Fruit fly (Drosophila melanogaster) whole organism, embryonic: ENCODE data around the gene CG43367.
A peak's percentile ranks its signal among the peaks of the same experiment; 100 is the strongest.

Experiments
- Abd-B ChIP-seq: fragments of 200-800 bp; sonication (Bioruptor generic); optimal IDR thresholded peaks from 2 replicates; lab custom pipeline; 2018; ENCODE audit warnings: missing biosample characterization, mild to moderate bottlenecking, missing genetic modification characterization, moderate library complexity
- Adf1 ChIP-seq: fragments of 200-800 bp; sonication (Bioruptor generic); IDR thresholded peaks from 2 replicates; pipeline ENCODE4 v1.3.6; 2022; ENCODE audit warnings: missing biosample characterization, missing genetic modification characterization
- Awh ChIP-seq: fragments of 200-800 bp; sonication (Bioruptor generic); IDR thresholded peaks from 2 replicates; pipeline ENCODE4, ENCODE4 v1.3.6; 2022; ENCODE audit warnings: missing biosample characterization, missing genetic modification characterization
- CG10321 ChIP-seq: fragments of 200-800 bp; sonication (Bioruptor generic); IDR thresholded peaks from 2 replicates; pipeline ENCODE4 v1.3.6; 2022; ENCODE audit warnings: missing biosample characterization, missing genetic modification characterization
- CG10543 ChIP-seq: fragments of 200-800 bp; sonication (Bioruptor generic); optimal IDR thresholded peaks from 3 replicates; lab custom pipeline; 2017; ENCODE audit warnings: missing biosample characterization, mild to moderate bottlenecking, missing genetic modification characterization, moderate library complexity
- CG13424 ChIP-seq: fragments of 200-800 bp; sonication (Bioruptor generic); optimal IDR thresholded peaks from 2 replicates; lab custom pipeline; 2019; ENCODE audit warnings: missing biosample characterization, mild to moderate bottlenecking, missing genetic modification characterization, moderate library complexity
- CG13775 ChIP-seq: fragments of 200-800 bp; sonication (Bioruptor generic); optimal IDR thresholded peaks from 3 replicates; lab custom pipeline; 2017; ENCODE audit warnings: missing biosample characterization, mild to moderate bottlenecking, missing genetic modification characterization
- CG1529 ChIP-seq: fragments of 200-800 bp; sonication (Bioruptor generic); optimal IDR thresholded peaks from 3 replicates; lab custom pipeline; 2018; ENCODE audit warnings: missing biosample characterization, missing genetic modification characterization
- CG1603 ChIP-seq: fragments of 200-800 bp; sonication (Bioruptor generic); optimal IDR thresholded peaks from 2 replicates; lab custom pipeline; 2019; ENCODE audit warnings: missing biosample characterization, mild to moderate bottlenecking, missing genetic modification characterization, moderate library complexity
- CG17328 ChIP-seq: fragments of 200-800 bp; sonication (Bioruptor generic); IDR thresholded peaks from 2 replicates; pipeline ENCODE4 v1.3.6; 2022; ENCODE audit warnings: missing biosample characterization, missing genetic modification characterization
- CG17568 ChIP-seq: fragments of 200-800 bp; sonication (Bioruptor generic); optimal IDR thresholded peaks from 2 replicates; lab custom pipeline; 2018; ENCODE audit warnings: missing biosample characterization, mild to moderate bottlenecking, missing genetic modification characterization, moderate library complexity
- CG17829 ChIP-seq: fragments of 200-800 bp; optimal IDR thresholded peaks from 2 replicates; lab custom pipeline; 2019; ENCODE audit warnings: missing biosample characterization, mild to moderate bottlenecking, missing genetic modification characterization, moderate library complexity
- CG2129 ChIP-seq: fragments of 200-800 bp; sonication (Bioruptor generic); IDR thresholded peaks from 2 replicates; pipeline ENCODE4 v1.3.6; 2022; ENCODE audit warnings: missing biosample characterization, missing genetic modification characterization; ENCODE audit not compliant: partially characterized antibody
- CG2875 ChIP-seq: fragments of 200-800 bp; sonication (Bioruptor generic); optimal IDR thresholded peaks from 2 replicates; lab custom pipeline; 2017; ENCODE audit warnings: missing biosample characterization, mild to moderate bottlenecking, missing genetic modification characterization, missing genetic modification reagents
- CG30431 ChIP-seq: fragments of 200-800 bp; sonication (Bioruptor generic); optimal IDR thresholded peaks from 2 replicates; lab custom pipeline; 2017; ENCODE audit warnings: missing biosample characterization, missing genetic modification characterization
- CG31224 ChIP-seq: fragments of 200-800 bp; sonication (Bioruptor generic); IDR thresholded peaks from 2 replicates; pipeline ENCODE4 v1.3.6; 2022; ENCODE audit warnings: missing biosample characterization, missing genetic modification characterization
- CG3838 ChIP-seq: fragments of 200-800 bp; sonication (Bioruptor generic); optimal IDR thresholded peaks from 3 replicates; lab custom pipeline; 2016; ENCODE audit warnings: missing biosample characterization, missing genetic modification characterization
- CG4404 ChIP-seq: fragments of 200-800 bp; sonication (Bioruptor generic); IDR thresholded peaks from 2 replicates; pipeline ENCODE4 v1.3.6; 2022; ENCODE audit warnings: missing biosample characterization, missing genetic modification characterization
- CG4707 ChIP-seq: fragments of 200-800 bp; sonication (Bioruptor generic); optimal IDR thresholded peaks from 2 replicates; lab custom pipeline; 2018; ENCODE audit warnings: missing biosample characterization, mild to moderate bottlenecking, missing genetic modification characterization, moderate library complexity
- CG6689 ChIP-seq: fragments of 200-800 bp; sonication (Bioruptor generic); IDR thresholded peaks from 2 replicates; pipeline ENCODE4 v1.3.6; 2022; ENCODE audit warnings: missing biosample characterization, missing genetic modification characterization
- CG7357 ChIP-seq: fragments of 200-800 bp; sonication (Bioruptor generic); IDR thresholded peaks from 3 replicates; pipeline ENCODE4 v1.3.6; 2022; ENCODE audit warnings: missing biosample characterization, missing genetic modification characterization
- CG7987 ChIP-seq: fragments of 200-800 bp; sonication (Bioruptor generic); optimal IDR thresholded peaks from 2 replicates; lab custom pipeline; 2018; ENCODE audit warnings: missing biosample characterization, mild to moderate bottlenecking, missing genetic modification characterization, moderate library complexity
- CG9817 ChIP-seq: fragments of 200-800 bp; sonication (Bioruptor generic); optimal IDR thresholded peaks from 2 replicates; lab custom pipeline; 2018; ENCODE audit warnings: missing biosample characterization, mild to moderate bottlenecking, missing genetic modification characterization, moderate library complexity
- Dad ChIP-seq: fragments of 200-800 bp; sonication (Bioruptor generic); optimal IDR thresholded peaks from 3 replicates; lab custom pipeline; 2016; ENCODE audit warnings: missing biosample characterization, missing genetic modification characterization
- Hr3 ChIP-seq: fragments of 200-800 bp; sonication (Bioruptor generic); optimal IDR thresholded peaks from 3 replicates; lab custom pipeline; 2016; ENCODE audit warnings: missing biosample characterization, missing genetic modification characterization
- Hr39 ChIP-seq: fragments of >200 bp; optimal IDR thresholded peaks from 2 replicates; lab custom pipeline; 2017
- Hr78 ChIP-seq, 2 experiments: fragments of 200-800 bp in 1 of 2; fragments of >200 bp in 1 of 2; sonication (Bioruptor generic) in 1 of 2; optimal IDR thresholded peaks; 2 replicates each; lab custom pipeline; 2017 to 2019; ENCODE audit warnings: missing biosample characterization in 2 of 2, missing genetic modification characterization in 2 of 2, mild to moderate bottlenecking in 1 of 2, moderate library complexity in 1 of 2
- Lpt ChIP-seq: fragments of >200 bp; optimal IDR thresholded peaks from 2 replicates; lab custom pipeline; 2018; ENCODE audit warnings: missing biosample characterization, missing genetic modification characterization
- Med ChIP-seq: fragments of 200-800 bp; sonication (Bioruptor generic); peaks from one replicate; lab custom pipeline; 2016; ENCODE audit warnings: missing biosample characterization, missing genetic modification characterization, mild to moderate bottlenecking, inconsistent platforms, moderate library complexity
- Meics ChIP-seq: fragments of 200-800 bp; sonication (Bioruptor generic); optimal IDR thresholded peaks from 2 replicates; lab custom pipeline; 2017; ENCODE audit warnings: missing biosample characterization, mild to moderate bottlenecking, missing genetic modification characterization
- Mrtf ChIP-seq: fragments of 200-800 bp; sonication (Bioruptor generic); IDR thresholded peaks from 3 replicates; pipeline ENCODE4 v1.3.6; 2022; ENCODE audit warnings: missing biosample characterization, missing genetic modification characterization
- Nf-YC ChIP-seq: fragments of 200-800 bp; optimal IDR thresholded peaks from 3 replicates; lab custom pipeline; 2019; ENCODE audit warnings: missing biosample characterization, mild to moderate bottlenecking, missing genetic modification characterization, moderate library complexity
- Pdp1 ChIP-seq, 2 experiments: fragments of 200-800 bp; sonication (Bioruptor generic); optimal IDR thresholded peaks; 3 replicates each; lab custom pipeline; 2016; ENCODE audit warnings: missing biosample characterization in 2 of 2, missing genetic modification characterization in 2 of 2, mild to moderate bottlenecking in 1 of 2, moderate library complexity in 1 of 2
- Rx ChIP-seq: fragments of 200-800 bp; sonication (Bioruptor generic); IDR thresholded peaks from 2 replicates; pipeline ENCODE4 v1.3.6; 2022; ENCODE audit warnings: missing biosample characterization, missing genetic modification characterization
- Spps ChIP-seq: fragments of 200-800 bp; sonication (Bioruptor generic); optimal IDR thresholded peaks from 2 replicates; lab custom pipeline; 2018; ENCODE audit warnings: missing biosample characterization, mild to moderate bottlenecking, missing genetic modification characterization
- YL-1 ChIP-seq: fragments of 200-800 bp; sonication (Bioruptor generic); optimal IDR thresholded peaks from 3 replicates; lab custom pipeline; 2017; ENCODE audit warnings: missing biosample characterization, mild to moderate bottlenecking, missing genetic modification characterization
- ab ChIP-seq: fragments of 200-800 bp; sonication (Bioruptor generic); optimal IDR thresholded peaks from 2 replicates; lab custom pipeline; 2016; ENCODE audit warnings: missing biosample characterization, missing genetic modification characterization
- chinmo ChIP-seq: fragments of 200-800 bp; sonication (Bioruptor generic); IDR thresholded peaks from 4 replicates; pipeline ENCODE4 v1.3.6; 2022; ENCODE audit warnings: missing biosample characterization, missing genetic modification characterization; ENCODE audit not compliant: partially characterized antibody
- cwo ChIP-seq: fragments of 200-800 bp; sonication (Bioruptor generic); optimal IDR thresholded peaks from 3 replicates; lab custom pipeline; 2017; ENCODE audit warnings: missing biosample characterization, missing genetic modification characterization, mild to moderate bottlenecking, moderate library complexity, missing genetic modification reagents
- ewg ChIP-seq: fragments of 200-800 bp; sonication (Bioruptor generic); optimal IDR thresholded peaks from 3 replicates; lab custom pipeline; 2017; ENCODE audit warnings: mild to moderate bottlenecking, missing biosample characterization, missing genetic modification reagents, missing genetic modification characterization
- ftz-f1 ChIP-seq: fragments of 200-800 bp; sonication (Bioruptor generic); optimal IDR thresholded peaks from 2 replicates; lab custom pipeline; 2016; ENCODE audit warnings: missing biosample characterization, missing genetic modification characterization
- grn ChIP-seq: fragments of 200-800 bp; sonication (Bioruptor generic); optimal IDR thresholded peaks from 3 replicates; lab custom pipeline; 2017; ENCODE audit warnings: missing biosample characterization, missing genetic modification characterization
- ind ChIP-seq: fragments of 200-800 bp; sonication (Bioruptor generic); optimal IDR thresholded peaks from 3 replicates; lab custom pipeline; 2016; ENCODE audit warnings: missing biosample characterization, missing genetic modification characterization
- ken ChIP-seq: fragments of 200-800 bp; sonication (Bioruptor generic); IDR thresholded peaks from 3 replicates; pipeline ENCODE4 v1.3.6; 2022; ENCODE audit warnings: missing biosample characterization, missing genetic modification characterization
- lmd ChIP-seq: fragments of 200-800 bp; sonication (Bioruptor generic); IDR thresholded peaks from 2 replicates; pipeline ENCODE4 v1.3.6; 2022; ENCODE audit warnings: missing biosample characterization, missing genetic modification characterization
- nom ChIP-seq: fragments of 200-800 bp; sonication (Bioruptor generic); optimal IDR thresholded peaks from 2 replicates; lab custom pipeline; 2017; ENCODE audit warnings: missing biosample characterization, missing genetic modification characterization, mild to moderate bottlenecking, moderate library complexity, missing genetic modification reagents
- stc ChIP-seq: fragments of 200-800 bp; sonication (Bioruptor generic); IDR thresholded peaks from 2 replicates; pipeline ENCODE4 v1.3.6; 2022; ENCODE audit warnings: missing biosample characterization, missing genetic modification characterization
- sug ChIP-seq: fragments of 200-800 bp; optimal IDR thresholded peaks from 2 replicates; lab custom pipeline; 2019; ENCODE audit warnings: missing biosample characterization, mild to moderate bottlenecking, missing genetic modification characterization, moderate library complexity
- tgo ChIP-seq: fragments of 200-800 bp; sonication (Bioruptor generic); IDR thresholded peaks from 3 replicates; pipeline ENCODE4 v1.3.6; 2022; ENCODE audit warnings: missing biosample characterization, missing genetic modification characterization
- vfl ChIP-seq: fragments of 200-800 bp; sonication (Bioruptor generic); optimal IDR thresholded peaks from 2 replicates; lab custom pipeline; 2016; ENCODE audit warnings: missing biosample characterization, missing genetic modification characterization
- zfh2 ChIP-seq: fragments of 200-800 bp; sonication (Bioruptor generic); optimal IDR thresholded peaks from 2 replicates; lab custom pipeline; 2016; ENCODE audit warnings: missing biosample characterization, missing genetic modification characterization

The CG43367 gene

DNA sequence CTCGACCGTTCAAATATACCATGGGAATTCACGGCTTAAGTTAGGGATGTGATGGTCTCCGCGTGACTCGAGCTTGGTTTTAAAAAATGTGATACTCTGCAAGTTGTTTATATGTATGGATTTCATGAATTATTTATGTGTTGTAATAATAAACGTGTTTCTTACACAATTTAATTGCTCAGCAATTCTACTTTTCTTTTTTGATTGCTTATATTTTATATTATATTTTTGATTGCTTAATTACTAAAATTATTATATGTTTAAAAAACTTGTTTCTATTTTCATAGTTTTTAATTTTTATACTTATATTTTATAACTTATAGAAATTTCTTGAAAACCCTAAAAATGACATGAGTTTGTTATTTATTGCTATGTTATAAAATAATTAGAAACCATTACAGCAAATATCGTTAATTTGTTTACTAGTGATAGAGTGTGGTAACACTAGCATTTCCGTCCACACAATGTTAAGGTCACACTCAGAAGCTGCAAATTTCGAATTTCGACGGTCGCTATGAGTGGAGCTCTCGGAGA is 60.6 kb downstream of the CG43367 start, which contains the start of the genes ago and CG1265:
Gene ago (minus strand): TSS at position 6 of the 534 bp plus-strand sequence.
Gene CG1265 (plus strand): TSS at position 476 of the 534 bp plus-strand sequence.
- TF ChIP-seq CG7987 (GFP tag; lab: Kevin White, UChicago) (no peak), Meics (GFP tag; lab: Kevin White, UChicago) (peak; percentile 55), cwo (GFP tag; lab: Kevin White, UChicago) (no peak), sug (tag; lab: Kevin White, UChicago) (peak; percentile 43), tgo (peak; percentile 15; the same call in 1 of the 3 replicates), vfl (GFP tag; lab: Kevin White, UChicago) (no peak), CG3838 (no peak), Awh (GFP tag; lab: Robert Waterston, UW) (no peak), ken (GFP tag; lab: Robert Waterston, UW) (peak; percentile 41; the same call in 1 of the 3 replicates), CG31224 (GFP tag; lab: Robert Waterston, UW) (no peak), CG2129 (GFP tag; lab: Robert Waterston, UW) (0 out of 2 replicates have a peak, but pooled peaks have one; percentile 11), stc (GFP tag; lab: Robert Waterston, UW) (peak; percentile 20; the same call in 1 of the 2 replicates), ab (GFP tag; lab: Kevin White, UChicago) (peak; percentile 14), Med (GFP tag; lab: Kevin White, UChicago) (peak; percentile 74), CG10543 (peak; percentile 80), Nf-YC (tag; lab: Kevin White, UChicago) (peak; percentile 62), Lpt (GFP tag; lab: Kevin White, UChicago) (no peak), CG2875 (GFP tag; lab: Kevin White, UChicago) (no peak), Hr78 (GFP tag; optimal IDR thresholded peaks at IDR 0.05; lab: Kevin White, UChicago) (no peak), CG9817 (tag; lab: Kevin White, UChicago) (peak; percentile 61), Rx (GFP tag; lab: Robert Waterston, UW) (no peak), CG4707 (GFP tag; lab: Kevin White, UChicago) (no peak), CG17328 (GFP tag; lab: Robert Waterston, UW) (no peak; the same call in 1 of the 2 replicates), grn (no peak), Dad (GFP tag; lab: Kevin White, UChicago) (no peak), CG13775 (GFP tag; lab: Kevin White, UChicago) (peak; percentile 60), nom (GFP tag; lab: Kevin White, UChicago) (no peak), ewg (peak; percentile 2), Hr3 (GFP tag; lab: Kevin White, UChicago) (peak; percentile 47), zfh2 (GFP tag; lab: Kevin White, UChicago) (peak; percentile 8), CG17568 (GFP tag; lab: Kevin White, UChicago) (no peak), Hr39 (no peak), CG7357 (no peak), CG1603 (tag; lab: Kevin White, UChicago) (peak; percentile 45), Spps (tag; lab: Kevin White, UChicago) (no peak), lmd (GFP tag; lab: Robert Waterston, UW) (peak; percentile 41; the same call in 1 of the 2 replicates), Abd-B (GFP tag; lab: Kevin White, UChicago) (peak; percentile 53), CG30431 (GFP tag; lab: Kevin White, UChicago) (no peak), Adf1 (GFP tag; lab: Robert Waterston, UW) (no peak), ind (GFP tag; lab: Kevin White, UChicago) (peak; percentile 28), CG17829 (tag; lab: Kevin White, UChicago) (peak; percentile 52), CG6689 (peak; percentile 38; the same call in 1 of the 2 replicates), ftz-f1 (GFP tag; lab: Kevin White, UChicago) (no peak), CG10321 (GFP tag; lab: Robert Waterston, UW) (no peak), CG13424 (peak; percentile 57), chinmo (no peak), Mrtf (GFP tag; lab: Robert Waterston, UW) (no peak), Pdp1 (GFP tag; optimal IDR thresholded peaks at IDR 0.05; lab: Kevin White, UChicago) (no peak), CG4404 (no peak), YL-1 (no peak), CG1529 (no peak)
